Worm (Caenorhabditis elegans) whole organism, late embryonic: ENCODE measurements around the gene D1014.4.

Experiments
- F13H6.1 ChIP-seq: sonication (generic microtip); optimal IDR thresholded peaks from 2 replicates; lab custom pipeline; 2016; ENCODE audit warnings: missing genetic modification characterization, missing compliant biosample characterization
- ahr-1 ChIP-seq: sonication (generic microtip); optimal IDR thresholded peaks from 2 replicates; lab custom pipeline; 2016; ENCODE audit warnings: missing genetic modification characterization, missing compliant biosample characterization
- ceh-22 ChIP-seq: sonication (generic microtip); optimal IDR thresholded peaks from 2 replicates; lab custom pipeline; 2017; ENCODE audit warnings: missing biosample characterization, missing genetic modification characterization
- ceh-9 ChIP-seq: sonication (generic microtip); optimal IDR thresholded peaks from 2 replicates; lab custom pipeline; 2016; ENCODE audit warnings: mild to moderate bottlenecking, missing genetic modification characterization, inconsistent platforms, missing compliant biosample characterization
- eyg-1 ChIP-seq: sonication (generic microtip); optimal IDR thresholded peaks from 2 replicates; lab custom pipeline; 2016; ENCODE audit warnings: missing genotype, missing genetic modification characterization, missing compliant biosample characterization
- hlh-13 ChIP-seq: fragments of 200-800 bp; sonication (Bioruptor generic); optimal IDR thresholded peaks from 2 replicates; lab custom pipeline; 2018; ENCODE audit warnings: mild to moderate bottlenecking, missing genetic modification characterization, missing compliant biosample characterization
- hlh-15 ChIP-seq: sonication (generic microtip); optimal IDR thresholded peaks from 2 replicates; lab custom pipeline; 2016; ENCODE audit warnings: missing genetic modification characterization, missing compliant biosample characterization
- nfya-1 ChIP-seq: sonication (generic microtip); optimal IDR thresholded peaks from 2 replicates; lab custom pipeline; 2017; ENCODE audit warnings: missing genetic modification characterization, mild to moderate bottlenecking, missing compliant biosample characterization, antibody characterized with exemption, moderate library complexity
- pag-3 ChIP-seq: sonication (generic microtip); optimal IDR thresholded peaks from 2 replicates; lab custom pipeline; 2016; ENCODE audit warnings: missing compliant biosample characterization, missing genetic modification characterization, borderline replicate concordance
- pax-1 ChIP-seq: fragments of 150-350 bp; optimal IDR thresholded peaks from 2 replicates; lab custom pipeline; 2014; ENCODE audit warnings: missing biosample characterization, missing genetic modification characterization
- pha-4 ChIP-seq: fragments of 150-350 bp; optimal IDR thresholded peaks from 2 replicates; lab custom pipeline; 2018; ENCODE audit warnings: missing biosample characterization, missing genetic modification reagents, missing genetic modification characterization
- tbx-7 ChIP-seq: sonication (generic microtip); optimal IDR thresholded peaks from 2 replicates; lab custom pipeline; 2016; ENCODE audit warnings: missing genotype, missing genetic modification characterization, missing compliant biosample characterization

DNA sequence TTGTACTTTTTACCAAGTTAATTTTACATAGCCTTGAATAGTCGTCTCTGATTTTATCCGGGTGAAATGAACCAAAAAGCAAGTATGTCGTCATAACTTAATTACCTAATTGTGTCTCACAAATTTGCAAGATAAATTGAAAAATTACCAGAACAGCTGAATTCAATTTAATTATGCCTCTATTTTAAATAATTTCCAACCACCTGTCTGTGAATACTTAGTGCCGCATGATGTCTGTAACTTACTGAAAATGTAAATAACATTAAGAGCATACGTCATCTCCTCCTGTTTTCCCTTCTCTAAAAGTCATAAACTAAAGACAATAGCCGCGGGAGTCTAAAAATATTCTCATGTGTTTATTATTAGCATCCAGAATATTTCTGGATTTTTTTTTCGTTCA is 37.3 kb downstream of the D1014.4 start:
- no peak for TF ChIP-seq pax-1
- no peak for TF ChIP-seq ceh-9 (tag; lab: Kevin White, UChicago)
- TF ChIP-seq tbx-7 (tag; lab: Kevin White, UChicago) = no peak
- no peak for TF ChIP-seq hlh-15 (tag; lab: Kevin White, UChicago)
- no peak for TF ChIP-seq pag-3 (tag; lab: Kevin White, UChicago)
- TF ChIP-seq hlh-13 (GFP tag; lab: Kevin White, UChicago) = no peak
- no peak for TF ChIP-seq eyg-1
- no peak for TF ChIP-seq nfya-1 (tag; lab: Kevin White, UChicago)
- no peak for TF ChIP-seq pha-4
- TF ChIP-seq ceh-22 (tag; lab: Kevin White, UChicago) = no peak
- TF ChIP-seq ahr-1 (tag; lab: Kevin White, UChicago) = no peak
- TF ChIP-seq F13H6.1 (tag; lab: Kevin White, UChicago) = no peak
